Worm (Caenorhabditis elegans): Measurements from ENCODE around the gene C49F5.3.

ce11 chrX:11992246-11992645 is 8.8 kb upstream of the C49F5.3 start:
- TF ChIP-seq elt-3 (tag; optimal IDR thresholded peaks at IDR 0.05) (no peak), unc-62 (GFP tag; optimal IDR thresholded peaks at IDR 0.05) (no peak), elt-1 (tag; optimal IDR thresholded peaks at IDR 0.05) (no peak), ceh-16 (tag; optimal IDR thresholded peaks at IDR 0.05) (no peak), nhr-76 (tag; optimal IDR thresholded peaks at IDR 0.05) (no peak), fkh-10 (GFP tag; optimal IDR thresholded peaks at IDR 0.05) (no peak), pha-4 (tag; optimal IDR thresholded peaks at IDR 0.05) (no peak)

Measured in whole organism, L3 larva.